Fruit fly (Drosophila melanogaster) whole organism, adult: Measurements from ENCODE around the gene CG15317.

Experiments used
- CG1620 ChIP-seq: fragments of 200-800 bp; sonication (Bioruptor generic); optimal IDR thresholded peaks from 2 replicates; lab custom pipeline; 2016; ENCODE audit warnings: missing biosample characterization, missing genetic modification characterization
- Crg-1 ChIP-seq: fragments of 200-800 bp; sonication (Bioruptor generic); optimal IDR thresholded peaks from 2 replicates; lab custom pipeline; 2016; ENCODE audit warnings: missing biosample characterization, missing genetic modification characterization
- Mnt ChIP-seq: fragments of 200-800 bp; sonication (Bioruptor generic); optimal IDR thresholded peaks from 2 replicates; lab custom pipeline; 2016; ENCODE audit warnings: missing biosample characterization, mild to moderate bottlenecking, missing genetic modification characterization
- kay ChIP-seq: fragments of 200-800 bp; sonication (Bioruptor generic); peaks from one replicate; lab custom pipeline; 2016; ENCODE audit warnings: missing biosample characterization, missing genetic modification characterization, borderline replicate concordance
- pad ChIP-seq: fragments of 200-800 bp; sonication (Bioruptor generic); optimal IDR thresholded peaks from 3 replicates; lab custom pipeline; 2017; ENCODE audit warnings: missing biosample characterization, missing genetic modification characterization, mild to moderate bottlenecking, moderate library complexity, missing genetic modification reagents

dm6 chrX:9582659-9583317 lies 26.4 kb upstream of the CG15317 start:
- no peak for TF ChIP-seq Mnt
- no peak for TF ChIP-seq CG1620 (GFP tag; lab: Kevin White, UChicago)
- peak; percentile 79 for TF ChIP-seq kay (GFP tag; lab: Kevin White, UChicago)
- peak; percentile 27 for TF ChIP-seq Crg-1
- peak; percentile 60 for TF ChIP-seq pad (GFP tag; lab: Kevin White, UChicago)
